Worm (Caenorhabditis elegans) whole organism, L4/young adult: ENCODE measurements around the gene C17C3.1.

Source experiments
- W03F9.2 ChIP-seq: fragments of 150-350 bp; optimal IDR thresholded peaks from 2 replicates; lab custom pipeline; 2014; ENCODE audit warnings: missing biosample characterization, missing genetic modification characterization
- him-1 ChIP-seq: sonication (generic microtip); optimal IDR thresholded peaks from 2 replicates; lab custom pipeline; 2016; ENCODE audit warnings: missing genotype, missing genetic modification reagents, missing genetic modification characterization, missing compliant biosample characterization

- TF ChIP-seq W03F9.2 (tag; lab: Kevin White, UChicago), result no peak
- no peak for TF ChIP-seq him-1 (tag; lab: Kevin White, UChicago)
These were observed 5.2 kb upstream of the C17C3.1 start for ce11 chrII:5565082-5565623.
